Worm (Caenorhabditis elegans) whole organism, young adult: Measurements from ENCODE around the gene C56A3.5.
A peak's percentile ranks its signal among the peaks of the same experiment; 100 is the strongest.

Source experiments
- C06A6.2 ChIP-seq: fragments of 200-800 bp; sonication (Bioruptor generic); conservative IDR thresholded peaks from 2 replicates; pipeline ENCODE4 v1.3.6; 2022; ENCODE audit warnings: missing genetic modification characterization, missing compliant biosample characterization
- F10E7.11 ChIP-seq: sonication (generic microtip); optimal IDR thresholded peaks from 2 replicates; lab custom pipeline; 2017; ENCODE audit warnings: mild to moderate bottlenecking, missing genetic modification characterization, moderate library complexity, missing compliant biosample characterization
- F39B2.1 ChIP-seq: fragments of 200-800 bp; sonication (Bioruptor generic); IDR thresholded peaks from 2 replicates; pipeline ENCODE4 v1.3.6; 2022; ENCODE audit warnings: missing genetic modification reagents, missing genetic modification characterization, missing compliant biosample characterization
- F49E8.2 ChIP-seq: sonication (generic microtip); optimal IDR thresholded peaks from 3 replicates; lab custom pipeline; 2017; ENCODE audit warnings: missing genetic modification characterization, mild to moderate bottlenecking, missing compliant biosample characterization, antibody characterized with exemption, moderate library complexity; ENCODE audit not compliant: insufficient read depth
- F57A8.1 ChIP-seq: fragments of 200-800 bp; sonication (Bioruptor generic); optimal IDR thresholded peaks from 2 replicates; lab custom pipeline; 2018; ENCODE audit warnings: mild to moderate bottlenecking, missing genetic modification characterization, moderate library complexity, missing compliant biosample characterization
- F57C9.4 ChIP-seq: sonication (generic microtip); optimal IDR thresholded peaks from 2 replicates; lab custom pipeline; 2017; ENCODE audit warnings: mild to moderate bottlenecking, missing genetic modification characterization, missing compliant biosample characterization
- T26A5.8 ChIP-seq: sonication (generic microtip); optimal IDR thresholded peaks from 2 replicates; lab custom pipeline; 2016; ENCODE audit warnings: missing genetic modification characterization, missing compliant biosample characterization
- Y53F4B.3 ChIP-seq: fragments of 200-800 bp; sonication (Bioruptor generic); IDR thresholded peaks from 2 replicates; pipeline ENCODE4 v1.3.6; 2022; ENCODE audit warnings: missing genetic modification reagents, missing genetic modification characterization, missing compliant biosample characterization
- akir-1 ChIP-seq: fragments of 200-800 bp; sonication (Bioruptor generic); optimal IDR thresholded peaks from 2 replicates; lab custom pipeline; 2018; ENCODE audit warnings: mild to moderate bottlenecking, missing genetic modification characterization, moderate library complexity, missing compliant biosample characterization
- ama-1 ChIP-seq, 3 experiments: fragments of 150-350 bp in 1 of 3; sonication (generic microtip) in 2 of 3; optimal IDR thresholded peaks; 2 replicates each; lab custom pipeline; 2014 to 2018; ENCODE audit warnings: missing biosample characterization in 2 of 3, missing genetic modification characterization in 2 of 3, missing genetic modification reagents in 2 of 3
- athp-1 ChIP-seq: sonication (generic microtip); optimal IDR thresholded peaks from 2 replicates; lab custom pipeline; 2017; ENCODE audit warnings: mild to moderate bottlenecking, missing genetic modification characterization, missing compliant biosample characterization
- attf-5 ChIP-seq: fragments of 200-800 bp; sonication (Bioruptor generic); optimal IDR thresholded peaks from 2 replicates; lab custom pipeline; 2018; ENCODE audit warnings: mild to moderate bottlenecking, missing genetic modification characterization, missing compliant biosample characterization
- attf-6 ChIP-seq: fragments of 200-800 bp; sonication (Bioruptor generic); IDR thresholded peaks from 2 replicates; pipeline ENCODE4 v1.3.6; 2022; ENCODE audit warnings: missing genetic modification reagents, missing genetic modification characterization, missing compliant biosample characterization
- cebp-1 ChIP-seq, 2 experiments: fragments of 200-800 bp in 1 of 2; sonication (Bioruptor generic) in 1 of 2; sonication (generic microtip) in 1 of 2; IDR thresholded peaks in 1 of 2; optimal IDR thresholded peaks in 1 of 2; 2 replicates each; pipeline versions ENCODE4 v1.3.6 to Lab custom; 2017 to 2022; ENCODE audit warnings: missing compliant biosample characterization in 2 of 2, missing genetic modification characterization in 2 of 2, mild to moderate bottlenecking in 1 of 2, missing genetic modification reagents in 1 of 2, moderate library complexity in 1 of 2
- cebp-2 ChIP-seq: fragments of 200-800 bp; sonication (Bioruptor generic); IDR thresholded peaks from 2 replicates; pipeline ENCODE4 v1.3.6; 2022; ENCODE audit warnings: missing genetic modification characterization, missing compliant biosample characterization
- ceh-91 ChIP-seq: fragments of 200-800 bp; sonication (Bioruptor generic); IDR thresholded peaks from 2 replicates; pipeline ENCODE4 v1.3.6; 2022; ENCODE audit warnings: missing genetic modification reagents, missing genetic modification characterization, missing compliant biosample characterization
- chd-7 ChIP-seq: sonication (generic microtip); optimal IDR thresholded peaks from 2 replicates; lab custom pipeline; 2016; ENCODE audit warnings: mild to moderate bottlenecking, missing genetic modification characterization, moderate library complexity, missing compliant biosample characterization
- dpff-1 ChIP-seq: sonication (generic microtip); optimal IDR thresholded peaks from 2 replicates; lab custom pipeline; 2017; ENCODE audit warnings: mild to moderate bottlenecking, missing genetic modification characterization, missing compliant biosample characterization
- ekl-4 ChIP-seq: fragments of 200-800 bp; sonication (Bioruptor generic); IDR thresholded peaks from 2 replicates; pipeline ENCODE4 v1.3.6; 2022; ENCODE audit warnings: missing genetic modification reagents, missing genetic modification characterization, missing compliant biosample characterization
- ets-4 ChIP-seq: fragments of 200-800 bp; sonication (Bioruptor generic); optimal IDR thresholded peaks from 2 replicates; lab custom pipeline; 2018; ENCODE audit warnings: mild to moderate bottlenecking, missing genetic modification characterization, missing compliant biosample characterization
- hmg-1.2 ChIP-seq: fragments of 200-800 bp; sonication (Bioruptor generic); IDR thresholded peaks from 2 replicates; pipeline ENCODE4 v1.3.6; 2022; ENCODE audit warnings: missing genetic modification reagents, missing genetic modification characterization, missing compliant biosample characterization
- hmg-20 ChIP-seq: fragments of 200-800 bp; sonication (Bioruptor generic); IDR thresholded peaks from 2 replicates; pipeline ENCODE4 v1.3.6; 2022; ENCODE audit warnings: missing genetic modification reagents, missing genetic modification characterization, missing compliant biosample characterization
- hrde-1 ChIP-seq: sonication (generic microtip); optimal IDR thresholded peaks from 2 replicates; lab custom pipeline; 2016; ENCODE audit warnings: missing genetic modification characterization, mild to moderate bottlenecking, missing compliant biosample characterization, moderate library complexity, missing genotype, missing genetic modification reagents, borderline replicate concordance
- hsf-1 ChIP-seq: fragments of 200-800 bp; sonication (Bioruptor generic); IDR thresholded peaks from 2 replicates; pipeline ENCODE4 v1.3.6; 2022; ENCODE audit warnings: missing genetic modification reagents, missing genetic modification characterization, missing compliant biosample characterization
- let-607 ChIP-seq, 2 experiments: fragments of 200-800 bp in 1 of 2; sonication (Bioruptor generic) in 1 of 2; sonication (generic microtip) in 1 of 2; optimal IDR thresholded peaks; 2 replicates each; lab custom pipeline; 2016 to 2018; ENCODE audit warnings: mild to moderate bottlenecking in 2 of 2, missing compliant biosample characterization in 2 of 2, missing genetic modification characterization in 2 of 2, moderate library complexity in 2 of 2, missing genotype in 1 of 2
- lin-26 ChIP-seq: fragments of 200-800 bp; sonication (Bioruptor generic); IDR thresholded peaks from 2 replicates; pipeline ENCODE4 v1.3.6; 2022; ENCODE audit warnings: missing genetic modification reagents, missing genetic modification characterization, missing compliant biosample characterization
- lin-40 ChIP-seq: sonication (generic microtip); optimal IDR thresholded peaks from 2 replicates; lab custom pipeline; 2016; ENCODE audit warnings: missing genetic modification characterization, mild to moderate bottlenecking, missing compliant biosample characterization, missing genotype, missing genetic modification reagents
- lin-54 ChIP-seq: fragments of 200-800 bp; sonication (Bioruptor generic); optimal IDR thresholded peaks from 2 replicates; lab custom pipeline; 2018; ENCODE audit warnings: mild to moderate bottlenecking, missing genetic modification characterization, missing compliant biosample characterization
- lir-1 ChIP-seq: fragments of 200-800 bp; sonication (Bioruptor generic); conservative IDR thresholded peaks from 2 replicates; pipeline ENCODE4 v1.3.6; 2022; ENCODE audit warnings: missing genetic modification reagents, missing genetic modification characterization, missing compliant biosample characterization
- madf-10 ChIP-seq: sonication (generic microtip); optimal IDR thresholded peaks from 2 replicates; lab custom pipeline; 2016; ENCODE audit warnings: mild to moderate bottlenecking, missing genetic modification characterization, missing compliant biosample characterization
- madf-6 ChIP-seq: fragments of 200-800 bp; sonication (Bioruptor generic); IDR thresholded peaks from 2 replicates; pipeline ENCODE4 v1.3.6; 2022; ENCODE audit warnings: missing genetic modification reagents, missing genetic modification characterization, missing compliant biosample characterization
- mcd-1 ChIP-seq: fragments of 200-800 bp; sonication (Bioruptor generic); IDR thresholded peaks from 2 replicates; pipeline ENCODE4 v1.3.6; 2022; ENCODE audit warnings: missing genetic modification reagents, missing genetic modification characterization, missing compliant biosample characterization
- mel-28 ChIP-seq: sonication (generic microtip); optimal IDR thresholded peaks from 2 replicates; lab custom pipeline; 2016; ENCODE audit warnings: borderline replicate concordance, mild to moderate bottlenecking, missing genetic modification characterization, missing compliant biosample characterization
- mxl-1 ChIP-seq: sonication (generic microtip); optimal IDR thresholded peaks from 2 replicates; lab custom pipeline; 2016; ENCODE audit warnings: missing genetic modification characterization, missing compliant biosample characterization
- nhr-90 ChIP-seq: sonication (generic microtip); optimal IDR thresholded peaks from 2 replicates; lab custom pipeline; 2016; ENCODE audit warnings: missing genotype, mild to moderate bottlenecking, missing genetic modification characterization, missing compliant biosample characterization
- pbrm-1 ChIP-seq: fragments of 200-800 bp; sonication (Bioruptor generic); IDR thresholded peaks from 2 replicates; pipeline ENCODE4 v1.3.6; 2022; ENCODE audit warnings: missing genetic modification reagents, missing genetic modification characterization, missing compliant biosample characterization
- rec-8 ChIP-seq, 2 experiments: sonication (generic microtip); optimal IDR thresholded peaks; 2 replicates each; lab custom pipeline; 2016; ENCODE audit warnings: mild to moderate bottlenecking in 2 of 2, missing genetic modification characterization in 2 of 2, missing genetic modification reagents in 2 of 2, missing genotype in 2 of 2, missing biosample characterization in 1 of 2, missing compliant biosample characterization in 1 of 2, moderate library complexity in 1 of 2
- repo-1 ChIP-seq: sonication (generic microtip); optimal IDR thresholded peaks from 2 replicates; lab custom pipeline; 2017; ENCODE audit warnings: mild to moderate bottlenecking, missing genetic modification characterization, missing compliant biosample characterization
- sdz-38 ChIP-seq: sonication (generic microtip); optimal IDR thresholded peaks from 2 replicates; lab custom pipeline; 2016; ENCODE audit warnings: missing genotype, missing genetic modification characterization, missing compliant biosample characterization
- tbp1 ChIP-seq: fragments of 200-800 bp; sonication (Bioruptor generic); optimal IDR thresholded peaks from 2 replicates; lab custom pipeline; 2018; ENCODE audit warnings: mild to moderate bottlenecking, missing genetic modification characterization, missing compliant biosample characterization
- tlf-1 ChIP-seq: fragments of 200-800 bp; sonication (Bioruptor generic); optimal IDR thresholded peaks from 2 replicates; lab custom pipeline; 2018; ENCODE audit warnings: mild to moderate bottlenecking, missing genetic modification characterization, missing compliant biosample characterization
- unc-130 ChIP-seq: sonication (generic microtip); optimal IDR thresholded peaks from 2 replicates; lab custom pipeline; 2016; ENCODE audit warnings: missing genetic modification reagents, missing genetic modification characterization, missing compliant biosample characterization
- xnd-1 ChIP-seq: sonication (generic microtip); optimal IDR thresholded peaks from 2 replicates; lab custom pipeline; 2016; ENCODE audit warnings: missing genotype, missing genetic modification reagents, missing genetic modification characterization, missing compliant biosample characterization
- zim-3 ChIP-seq: sonication (generic microtip); optimal IDR thresholded peaks from 2 replicates; lab custom pipeline; 2017; ENCODE audit warnings: mild to moderate bottlenecking, missing genetic modification characterization, moderate library complexity, missing compliant biosample characterization
- ztf-26 ChIP-seq: sonication (generic microtip); optimal IDR thresholded peaks from 2 replicates; lab custom pipeline; 2017; ENCODE audit warnings: missing genetic modification characterization, missing compliant biosample characterization
- ztf-3 ChIP-seq: fragments of 200-800 bp; sonication (Bioruptor generic); optimal IDR thresholded peaks from 2 replicates; lab custom pipeline; 2018; ENCODE audit warnings: mild to moderate bottlenecking, missing genetic modification characterization, missing compliant biosample characterization
- ztf-6 ChIP-seq: fragments of 200-800 bp; sonication (Bioruptor generic); IDR thresholded peaks from 2 replicates; pipeline ENCODE4 v1.3.6; 2022; ENCODE audit warnings: missing genetic modification reagents, missing genetic modification characterization, missing compliant biosample characterization

C56A3.5 gene

DNA sequence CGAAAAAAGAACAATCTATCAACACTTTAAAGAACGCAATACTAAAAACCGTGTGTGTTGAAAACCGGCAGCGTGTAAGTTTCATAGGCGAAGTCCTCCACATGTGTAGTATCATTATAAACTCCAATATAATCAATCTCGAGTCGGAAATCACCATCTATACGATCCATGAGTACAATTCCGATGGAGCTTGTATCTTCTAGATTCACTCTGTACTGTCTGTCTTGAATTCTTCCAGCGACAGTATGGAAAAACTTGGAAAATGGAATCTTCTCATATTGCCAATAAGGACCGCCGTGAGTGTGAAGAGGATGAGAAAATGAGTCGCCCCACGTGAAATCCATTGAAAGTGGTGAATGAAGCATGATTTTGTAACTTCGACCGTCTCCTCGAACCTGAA is 15.2 kb downstream of the C56A3.5 start (continued):
- TF ChIP-seq attf-5 (GFP tag; lab: Kevin White, UChicago) (peak; percentile 23), lin-26 (GFP tag; lab: Robert Waterston, UW) (no peak), madf-6 (GFP tag; lab: Robert Waterston, UW) (peak; percentile 51), let-607 (tag; optimal IDR thresholded peaks at IDR 0.05; lab: Kevin White, UChicago) (peak in 1 of 2 experiments; percentile 70), attf-6 (GFP tag; lab: Robert Waterston, UW) (0 out of 2 replicates have a peak, but pooled peaks have one; percentile 39), ets-4 (GFP tag; lab: Kevin White, UChicago) (peak; percentile 34), ztf-6 (no peak), lin-54 (no peak), madf-10 (tag; lab: Kevin White, UChicago) (peak; percentile 15), pbrm-1 (GFP tag; lab: Robert Waterston, UW) (no peak), zim-3 (tag; lab: Kevin White, UChicago) (no peak), repo-1 (peak; percentile 77), hrde-1 (tag; lab: Kevin White, UChicago) (peak; percentile 0), unc-130 (GFP tag; lab: Kevin White, UChicago) (no peak), xnd-1 (no peak), F10E7.11 (tag; lab: Kevin White, UChicago) (peak; percentile 59), sdz-38 (tag; lab: Kevin White, UChicago) (no peak), mcd-1 (peak; percentile 72), cebp-2 (GFP tag; lab: Robert Waterston, UW) (peak; percentile 43; the same call in 1 of the 2 replicates), tbp1 (GFP tag; lab: Kevin White, UChicago) (peak; percentile 5), F49E8.2 (tag; lab: Kevin White, UChicago) (no peak), lir-1 (GFP tag; lab: Robert Waterston, UW) (no peak), cebp-1 (GFP tag; IDR thresholded peaks at IDR 0.05; lab: Robert Waterston, UW) (no peak), cebp-1 (tag; optimal IDR thresholded peaks at IDR 0.05; lab: Kevin White, UChicago) (peak; percentile 47), F57A8.1 (GFP tag; lab: Kevin White, UChicago) (no peak), Y53F4B.3 (no peak), hsf-1 (GFP tag; lab: Robert Waterston, UW) (peak; percentile 46; the same call in 1 of the 2 replicates), ekl-4 (GFP tag; lab: Robert Waterston, UW) (peak; percentile 75), mel-28 (tag; lab: Kevin White, UChicago) (no peak), ztf-26 (tag; lab: Kevin White, UChicago) (peak; percentile 59), hmg-20 (GFP tag; lab: Robert Waterston, UW) (peak; percentile 47; the same call in 1 of the 2 replicates), ztf-3 (GFP tag; lab: Kevin White, UChicago) (peak; percentile 71), T26A5.8 (tag; lab: Kevin White, UChicago) (peak; percentile 70), ceh-91 (no peak), F39B2.1 (no peak), athp-1 (tag; lab: Kevin White, UChicago) (peak; percentile 19), rec-8 (tag; optimal IDR thresholded peaks at IDR 0.05; lab: Kevin White, UChicago) (no peak), lin-40 (tag; lab: Kevin White, UChicago) (peak; percentile 59), nhr-90 (tag; lab: Kevin White, UChicago) (peak; percentile 10), hmg-1.2 (GFP tag; lab: Robert Waterston, UW) (peak; percentile 26; the same call in 1 of the 2 replicates), chd-7 (tag; lab: Kevin White, UChicago) (peak; percentile 65), akir-1 (no peak), dpff-1 (tag; lab: Kevin White, UChicago) (peak; percentile 67), F57C9.4 (tag; lab: Kevin White, UChicago) (peak; percentile 79), mxl-1 (tag; lab: Kevin White, UChicago) (no peak), tlf-1 (GFP tag; lab: Kevin White, UChicago) (peak; percentile 83), ama-1 (optimal IDR thresholded peaks at IDR 0.05; lab: Kevin White, UChicago) (peak; percentile 66), ama-1 (GFP tag; optimal IDR thresholded peaks at IDR 0.05; lab: Kevin White, UChicago) (no peak), C06A6.2 (peak; percentile 53)
